Worm (Caenorhabditis elegans) whole organism, L1 larva: ENCODE data around the gene F47B7.4.

ENCODE experiments used
- aly-2 ChIP-seq: fragments of 150-350 bp; optimal IDR thresholded peaks from 2 replicates; lab custom pipeline; 2014; ENCODE audit warnings: missing biosample characterization, missing genetic modification characterization
- irx-1 ChIP-seq: sonication (generic microtip); optimal IDR thresholded peaks from 2 replicates; lab custom pipeline; 2016; ENCODE audit warnings: missing genetic modification characterization, missing compliant biosample characterization
- lin-15B ChIP-seq: fragments of 150-350 bp; sonication (generic microtip); optimal IDR thresholded peaks from 3 replicates; lab custom pipeline; 2014; ENCODE audit warnings: missing biosample characterization, missing genetic modification characterization
- nhr-11 ChIP-seq: fragments of 150-350 bp; optimal IDR thresholded peaks from 2 replicates; lab custom pipeline; 2014; ENCODE audit warnings: missing biosample characterization, missing genetic modification characterization
- unc-30 ChIP-seq: sonication (generic microtip); optimal IDR thresholded peaks from 2 replicates; lab custom pipeline; 2017; ENCODE audit warnings: missing biosample characterization, missing genetic modification characterization

- TF ChIP-seq nhr-11 (tag; lab: Kevin White, UChicago) (no peak), aly-2 (tag; lab: Kevin White, UChicago) (no peak), unc-30 (no peak), lin-15B (tag; lab: Kevin White, UChicago) (no peak), irx-1 (tag; lab: Kevin White, UChicago) (no peak)
Observed at ce11 chrX:3756238-3756637, 10.2 kb downstream of the F47B7.4 start.
